Worm (Caenorhabditis elegans): Measurements from ENCODE around the gene M7.7.

- TF ChIP-seq hmg-20 (GFP tag; IDR thresholded peaks at IDR 0.05) (no peak), chd-7 (tag; optimal IDR thresholded peaks at IDR 0.05) (no peak), snpc-4 (GFP tag; optimal IDR thresholded peaks at IDR 0.05) (no peak), snpc-4 (tag; optimal IDR thresholded peaks at IDR 0.05) (no peak), athp-1 (tag; optimal IDR thresholded peaks at IDR 0.05) (no peak), pha-4 (tag; optimal IDR thresholded peaks at IDR 0.05) (no peak), nhr-120 (GFP tag; IDR thresholded peaks at IDR 0.05) (no peak), ztf-26 (tag; optimal IDR thresholded peaks at IDR 0.05) (peak; percentile 5), nfya-1 (tag; optimal IDR thresholded peaks at IDR 0.05; ENCODE audit: borderline replicate concordance, insufficient read depth) (no peak), ZK185.1 (tag; optimal IDR thresholded peaks at IDR 0.05; ENCODE audit: poor library complexity, severe bottlenecking) (no peak), nfyb-1 (GFP tag; IDR thresholded peaks at IDR 0.05) (no peak), attf-5 (GFP tag; optimal IDR thresholded peaks at IDR 0.05) (no peak)
Observed at ce11 chrIV:11092502-11093080, 3.0 kb downstream of the M7.7 start, which contains the start of gene bcc-1.

Measured in whole organism, young adult.